Worm (Caenorhabditis elegans): ENCODE results near the gene del-10.

Gene del-10

ce11 chrII:6441128-6441527 lies 40.8 kb downstream of the del-10 start, which contains the start of gene cutl-16:
Gene cutl-16 (plus strand): TSS chrII:6441428.
- TF ChIP-seq hnd-1 (tag; optimal IDR thresholded peaks at IDR 0.05): no peak
- no peak for TF ChIP-seq tbx-37 (GFP tag; conservative IDR thresholded peaks at IDR 0.05)
- TF ChIP-seq sea-1 (GFP tag; conservative IDR thresholded peaks at IDR 0.05): no peak

ce11 chrII:6436845-6437244 lies 45.1 kb downstream of the del-10 start:
- TF ChIP-seq ets-7 (tag; optimal IDR thresholded peaks at IDR 0.05) (no peak), hnd-1 (tag; optimal IDR thresholded peaks at IDR 0.05) (no peak), B0310.2 (tag; optimal IDR thresholded peaks at IDR 0.05) (no peak), aly-1 (tag; optimal IDR thresholded peaks at IDR 0.05) (no peak), ceh-36 (tag; optimal IDR thresholded peaks at IDR 0.05) (no peak), ceh-13 (GFP tag; optimal IDR thresholded peaks at IDR 0.05) (no peak), tbx-11 (GFP tag; IDR thresholded peaks at IDR 0.05) (no peak), F13C5.2 (tag; optimal IDR thresholded peaks at IDR 0.05) (no peak), flt-1 (GFP tag; IDR thresholded peaks at IDR 0.05) (no peak), hmbx-1 (tag; optimal IDR thresholded peaks at IDR 0.05) (no peak), tbx-37 (GFP tag; conservative IDR thresholded peaks at IDR 0.05) (no peak), scrt-1 (GFP tag; IDR thresholded peaks at IDR 0.05) (no peak), ama-1 (optimal IDR thresholded peaks at IDR 0.05) (no peak), sea-1 (GFP tag; conservative IDR thresholded peaks at IDR 0.05) (no peak), tra-4 (tag; optimal IDR thresholded peaks at IDR 0.05) (no peak), pes-1 (GFP tag; IDR thresholded peaks at IDR 0.05) (no peak)

ce11 chrII:6425993-6426392 lies 55.9 kb downstream of the del-10 start, which contains the start of gene col-75:
Gene col-75 (plus strand): TSS chrII:6426293.
- TF ChIP-seq pes-1 (GFP tag; IDR thresholded peaks at IDR 0.05) (no peak), F13C5.2 (tag; optimal IDR thresholded peaks at IDR 0.05) (no peak), ceh-13 (GFP tag; optimal IDR thresholded peaks at IDR 0.05) (no peak), hmg-4 (GFP tag; optimal IDR thresholded peaks at IDR 0.05) (no peak)
